Fruit fly (Drosophila melanogaster): ENCODE results near the gene Aduk.

Gene Aduk

DNA sequence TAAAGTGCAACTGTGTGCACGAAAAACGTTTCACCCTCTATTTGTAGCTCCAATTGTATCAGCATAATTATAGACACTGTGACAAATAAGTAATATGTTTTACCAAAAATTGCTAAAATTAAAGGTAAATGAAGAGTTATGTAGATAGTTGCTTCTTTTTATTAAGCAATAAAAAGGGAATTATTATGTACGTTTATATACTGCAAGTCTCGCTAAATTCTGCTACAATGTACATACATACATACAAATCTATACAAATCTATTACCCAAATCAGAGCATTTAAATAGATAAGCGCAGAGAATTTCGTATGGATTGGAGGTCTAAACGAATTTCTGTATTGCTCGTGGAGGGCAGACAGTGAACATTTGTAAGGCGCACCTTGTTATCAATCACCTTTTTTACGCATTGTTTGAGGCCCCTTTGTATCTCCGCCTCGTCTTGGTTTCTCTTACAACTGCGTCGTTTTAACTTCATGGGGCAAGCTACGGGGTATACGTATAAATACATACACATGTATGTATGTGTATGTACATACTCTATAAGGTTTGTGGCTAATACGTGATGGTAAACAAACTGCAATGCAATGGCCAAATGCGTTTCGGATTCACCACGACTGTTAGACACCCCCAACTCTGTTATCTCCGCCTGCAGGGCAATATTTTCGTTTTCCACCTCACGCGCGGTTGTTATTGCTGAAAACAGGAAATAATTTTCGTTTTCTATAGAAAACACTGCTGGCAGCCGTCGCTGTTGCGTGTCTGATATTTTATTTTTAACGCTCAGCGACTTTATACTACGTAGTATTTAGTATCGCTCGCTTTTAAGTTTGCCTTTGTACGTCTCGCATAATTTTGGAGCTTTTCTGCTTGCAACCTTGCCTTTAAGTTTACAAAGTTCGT lies 4.9 kb upstream of the Aduk start:
- no peak for TF ChIP-seq CG17801 (GFP tag; optimal IDR thresholded peaks at IDR 0.05; ENCODE audit: partially characterized antibody)

DNA sequence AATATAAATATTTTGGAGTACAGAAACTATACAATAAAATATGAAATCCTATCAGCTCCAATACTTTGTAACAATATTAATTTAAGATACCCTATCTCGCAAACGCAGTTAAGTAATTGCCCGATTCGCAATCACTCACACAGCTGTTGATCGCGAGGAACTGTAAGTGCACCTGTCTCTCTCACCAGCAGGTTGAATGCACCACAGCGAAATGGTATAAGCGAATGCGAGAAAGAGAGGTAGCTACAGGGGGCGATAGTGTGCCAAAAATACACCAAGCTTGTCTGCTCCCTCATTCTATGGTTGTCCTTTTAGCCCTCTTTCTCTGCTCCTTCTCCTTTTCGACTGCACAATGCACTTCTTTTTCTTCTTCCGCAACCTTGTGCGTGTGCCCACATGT lies 4.3 kb upstream of the Aduk start:
- no peak for TF ChIP-seq CG17801 (GFP tag; optimal IDR thresholded peaks at IDR 0.05; ENCODE audit: partially characterized antibody)

DNA sequence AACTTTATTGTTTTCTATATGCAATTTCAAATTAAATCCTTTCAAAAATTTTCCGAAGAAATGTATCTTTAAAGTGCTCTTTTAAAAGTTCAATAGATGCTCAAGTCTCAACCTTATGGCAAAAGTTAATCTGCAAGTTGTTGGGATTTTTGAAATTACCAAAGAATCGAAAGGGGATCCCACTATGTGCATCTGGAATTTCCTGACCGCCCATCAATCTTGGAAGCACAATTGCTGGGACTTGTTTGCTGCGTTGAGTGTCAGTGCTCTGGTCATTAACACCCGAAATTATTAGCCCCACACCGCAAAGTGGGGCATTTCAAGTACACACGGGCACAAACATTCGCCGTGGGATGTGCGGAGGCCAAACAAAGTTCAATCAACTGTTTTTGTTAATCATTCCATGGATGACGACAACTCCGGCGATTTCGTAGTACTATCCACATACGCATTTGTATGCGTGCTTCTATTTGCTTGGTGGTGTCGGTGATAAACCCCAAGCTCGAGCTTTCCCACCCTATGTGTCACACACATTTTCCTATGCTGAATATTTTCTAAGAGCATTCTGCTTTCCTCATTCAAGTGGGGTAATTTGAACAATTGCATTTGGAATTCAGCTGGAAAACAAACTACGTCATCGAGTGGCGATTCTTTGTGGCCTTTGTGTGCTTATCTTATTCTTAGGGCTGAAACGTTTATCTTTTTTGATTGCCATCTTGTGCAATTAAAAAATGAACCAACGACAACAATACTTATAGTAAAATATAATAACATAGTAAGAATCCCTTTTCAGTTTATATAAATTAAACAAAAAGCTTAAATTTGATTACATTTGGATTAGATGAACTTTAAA lies 3.1 kb upstream of the Aduk start:
- no peak for TF ChIP-seq CG17801 (GFP tag; optimal IDR thresholded peaks at IDR 0.05; ENCODE audit: partially characterized antibody)

DNA sequence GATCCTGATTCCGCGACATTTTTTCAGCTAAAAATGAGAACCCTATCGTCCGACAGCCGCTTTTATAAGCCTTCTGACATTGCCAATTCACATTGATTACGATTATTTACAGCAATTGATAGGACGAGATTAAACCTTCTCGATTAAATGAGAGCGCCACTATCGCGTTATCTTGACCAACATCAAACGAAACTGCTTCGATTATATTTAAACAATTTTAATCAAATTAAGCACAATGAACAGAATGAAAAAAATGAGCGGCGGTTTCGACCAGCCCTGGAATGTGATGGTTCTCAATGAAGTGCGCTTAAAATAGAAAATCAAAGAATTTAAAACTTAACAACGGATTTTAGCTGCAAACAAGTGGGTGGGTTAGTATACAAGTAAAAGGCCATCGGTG lies 2.7 kb downstream of the Aduk start, which contains the start of gene CG16749:
Gene CG16749 (minus strand): TSS at position 25 of the 400 bp plus-strand sequence.
- no peak for TF ChIP-seq CG17801 (GFP tag; optimal IDR thresholded peaks at IDR 0.05; ENCODE audit: partially characterized antibody)

DNA sequence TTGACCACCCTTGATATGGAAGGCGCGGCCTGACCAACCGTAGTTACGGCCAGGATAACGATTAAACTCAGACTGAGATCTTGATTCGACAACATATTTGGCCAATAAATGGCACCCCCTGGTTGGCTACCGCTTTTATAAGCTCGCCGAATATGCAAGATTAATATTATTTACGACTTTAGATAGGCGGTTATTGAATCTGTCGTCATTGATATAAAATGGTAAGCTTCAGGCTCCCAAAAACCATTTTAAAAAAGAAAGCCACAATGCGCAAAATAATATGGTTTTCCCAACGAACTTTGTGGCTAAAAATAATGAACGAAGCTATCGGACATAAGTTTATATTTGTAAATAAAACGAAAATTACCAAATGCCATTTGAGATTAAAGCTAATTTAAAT lies 4.3 kb downstream of the Aduk start, which contains the start of gene CG12951:
Gene CG12951 (minus strand): TSS at position 101 of the 400 bp plus-strand sequence.
- no peak for TF ChIP-seq CG17801 (GFP tag; optimal IDR thresholded peaks at IDR 0.05; ENCODE audit: partially characterized antibody)

DNA sequence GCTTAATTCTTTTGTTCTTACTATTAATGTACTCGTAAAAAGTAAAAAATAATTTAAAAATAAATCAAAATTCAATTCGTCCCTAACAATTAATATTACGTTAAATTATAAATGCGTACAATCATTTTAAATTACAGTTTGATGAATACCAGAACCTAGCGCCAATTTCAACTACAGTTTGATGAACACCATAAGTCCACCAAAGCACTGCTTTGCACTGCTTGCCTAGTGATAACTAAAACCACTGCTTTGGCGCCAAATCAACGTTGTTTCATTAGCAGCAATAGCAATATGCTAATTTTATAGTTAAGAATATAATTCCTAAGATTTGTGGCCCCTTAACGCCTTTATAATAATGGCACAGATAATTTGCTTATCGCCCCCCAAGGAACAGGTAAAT lies 5.7 kb downstream of the Aduk start:
- TF ChIP-seq CG17801 (GFP tag; optimal IDR thresholded peaks at IDR 0.05; ENCODE audit: partially characterized antibody) = no peak

dm6 chr3R:9328411-9328810 lies 6.1 kb downstream of the Aduk start, which contains the start of gene CG8861:
Gene CG8861, minus strand, starts transcription at chr3R:9328511.
- no peak for TF ChIP-seq CG17801 (GFP tag; optimal IDR thresholded peaks at IDR 0.05; ENCODE audit: partially characterized antibody)

- no peak for TF ChIP-seq CG17801 (GFP tag; optimal IDR thresholded peaks at IDR 0.05; ENCODE audit: partially characterized antibody)
Observed at dm6 chr3R:9321470-9321869, 13.0 kb downstream of the Aduk start, which contains the start of gene HP1e. Gene HP1e, plus strand, starts transcription at chr3R:9321770.

DNA sequence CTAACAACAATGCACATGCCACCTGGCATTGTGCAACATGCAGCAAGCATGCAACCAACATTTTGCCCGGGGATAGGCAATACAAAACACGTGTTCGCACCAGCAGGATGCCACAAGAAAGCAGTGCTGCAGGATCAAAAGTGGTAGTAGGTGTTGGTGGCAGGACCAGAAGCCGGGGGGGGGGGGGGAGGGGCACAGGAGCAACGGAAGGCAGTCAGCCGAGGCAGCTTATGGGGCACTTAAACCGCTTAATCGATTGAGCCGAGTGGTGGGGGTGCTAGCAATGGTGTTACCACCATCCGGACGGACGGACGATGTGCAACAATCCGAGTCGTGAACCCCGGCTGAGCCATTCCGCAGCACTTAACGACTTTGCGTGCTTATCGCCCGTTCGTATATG lies 37.4 kb downstream of the Aduk start:
- no peak for TF ChIP-seq CG17801 (GFP tag; optimal IDR thresholded peaks at IDR 0.05; ENCODE audit: partially characterized antibody)

- TF ChIP-seq CG17801 (GFP tag; optimal IDR thresholded peaks at IDR 0.05; ENCODE audit: partially characterized antibody) = no peak
Observed at dm6 chr3R:9287710-9288109, 46.8 kb downstream of the Aduk start.

Data from ovary, adult (tissue).